Fruit fly (Drosophila melanogaster): ENCODE results near the gene mRpS18C.

Gene mRpS18C

dm6 chr3R:30424993-30425392, 1.2 kb downstream of the mRpS18C start, which contains the start of gene CG15536:
Gene CG15536, minus strand, starts transcription at chr3R:30425162.
- TF ChIP-seq CTCF (optimal IDR thresholded peaks at IDR 0.05), result peak; percentile 82 to 90
- TF ChIP-seq CG8478 (optimal IDR thresholded peaks at IDR 0.05), result no peak

dm6 chr3R:30425622-30426021, 1.8 kb downstream of the mRpS18C start:
- TF ChIP-seq CG8478 (optimal IDR thresholded peaks at IDR 0.05) (no peak), CTCF (optimal IDR thresholded peaks at IDR 0.05) (no peak)

- no peak for TF ChIP-seq CTCF (optimal IDR thresholded peaks at IDR 0.05)
Measured at dm6 chr3R:30426626-30427025, 2.9 kb downstream of the mRpS18C start.

dm6 chr3R:30427805-30428359, 4.1 kb downstream of the mRpS18C start, which contains the start of gene CG2218:
Gene CG2218, minus strand, starts transcription at chr3R:30428276.
- no peak for TF ChIP-seq CG8478 (optimal IDR thresholded peaks at IDR 0.05)
- peak; percentile 1 to 44 for TF ChIP-seq CTCF (optimal IDR thresholded peaks at IDR 0.05)

- TF ChIP-seq CG8478 (optimal IDR thresholded peaks at IDR 0.05), result no peak
- no peak for TF ChIP-seq CTCF (optimal IDR thresholded peaks at IDR 0.05)
Measured at dm6 chr3R:30428459-30428858, 4.7 kb downstream of the mRpS18C start, which contains the start of gene CG15533. Gene CG15533, plus strand, starts transcription at chr3R:30428820.

- TF ChIP-seq CTCF (optimal IDR thresholded peaks at IDR 0.05), result no peak
- TF ChIP-seq CG8478 (optimal IDR thresholded peaks at IDR 0.05), result no peak
Measured at dm6 chr3R:30431258-30432114, 7.7 kb downstream of the mRpS18C start, which contains the start of gene CG15534. Gene CG15534, plus strand, starts transcription at chr3R:30432064.

- no peak for TF ChIP-seq CTCF (optimal IDR thresholded peaks at IDR 0.05)
- TF ChIP-seq CG8478 (optimal IDR thresholded peaks at IDR 0.05), result no peak
Measured at dm6 chr3R:30443549-30444133, 19.9 kb downstream of the mRpS18C start, which contains the start of gene CG15537. Gene CG15537, minus strand, starts transcription at chr3R:30443599.

dm6 chr3R:30444946-30445345, 21.2 kb downstream of the mRpS18C start, which contains the start of gene Osi23:
Gene Osi23, minus strand, starts transcription at chr3R:30445046.
- TF ChIP-seq CTCF (optimal IDR thresholded peaks at IDR 0.05) (no peak), CG8478 (optimal IDR thresholded peaks at IDR 0.05) (no peak)

- TF ChIP-seq CG8478 (optimal IDR thresholded peaks at IDR 0.05) (no peak), CTCF (optimal IDR thresholded peaks at IDR 0.05) (no peak)
Measured at dm6 chr3R:30449446-30449845, 25.7 kb downstream of the mRpS18C start.

- TF ChIP-seq CG8478 (optimal IDR thresholded peaks at IDR 0.05) (no peak), CTCF (optimal IDR thresholded peaks at IDR 0.05) (no peak)
Measured at dm6 chr3R:30450224-30450623, 26.4 kb downstream of the mRpS18C start.

dm6 chr3R:30450690-30451343, 27.0 kb downstream of the mRpS18C start:
- no peak for TF ChIP-seq CG8478 (optimal IDR thresholded peaks at IDR 0.05)
- no peak for TF ChIP-seq CTCF (optimal IDR thresholded peaks at IDR 0.05)

dm6 chr3R:30453236-30453635, 29.5 kb downstream of the mRpS18C start:
- no peak for TF ChIP-seq CG8478 (optimal IDR thresholded peaks at IDR 0.05)
- TF ChIP-seq CTCF (optimal IDR thresholded peaks at IDR 0.05), result no peak

- TF ChIP-seq CTCF (optimal IDR thresholded peaks at IDR 0.05), result no peak
- no peak for TF ChIP-seq CG8478 (optimal IDR thresholded peaks at IDR 0.05)
Measured at dm6 chr3R:30454442-30454841, 30.7 kb downstream of the mRpS18C start.

dm6 chr3R:30455817-30456544, 32.2 kb downstream of the mRpS18C start, which contains the start of gene aralar1:
Gene aralar1, minus strand, starts transcription at chr3R:30455867.
- TF ChIP-seq CTCF (optimal IDR thresholded peaks at IDR 0.05), result peak in 1 of 2 experiments; percentile 64
- no peak for TF ChIP-seq CG8478 (optimal IDR thresholded peaks at IDR 0.05)

Measured in S2 (cell line).